Fruit fly (Drosophila melanogaster): ENCODE measurements around the gene AP-2sigma.

The AP-2sigma gene

dm6 chr3R:21296038-21296727 is 26.3 kb upstream of the AP-2sigma start (continued):
- TF ChIP-seq CG34406 (GFP tag; optimal IDR thresholded peaks at IDR 0.05) (peak; percentile 90), CG10669 (GFP tag; optimal IDR thresholded peaks at IDR 0.05) (peak; percentile 95), CG15336 (GFP tag; IDR thresholded peaks at IDR 0.05) (no peak), CG8632 (GFP tag; optimal IDR thresholded peaks at IDR 0.05) (peak; percentile 87), CG9139 (GFP tag; optimal IDR thresholded peaks at IDR 0.05) (peak; percentile 82), spab (GFP tag; optimal IDR thresholded peaks at IDR 0.05) (peak; percentile 87), CG16779 (tag; optimal IDR thresholded peaks at IDR 0.05) (peak; percentile 78), Eip75B (GFP tag; optimal IDR thresholded peaks at IDR 0.05) (peak; percentile 80), esn (GFP tag; optimal IDR thresholded peaks at IDR 0.05) (peak; percentile 90), dac (GFP tag; optimal IDR thresholded peaks at IDR 0.05) (peak; percentile 64), eg (GFP tag; IDR thresholded peaks at IDR 0.05) (no peak), Met (GFP tag; optimal IDR thresholded peaks at IDR 0.05) (peak; percentile 92), CG1621 (tag; optimal IDR thresholded peaks at IDR 0.05) (peak; percentile 85), Gug (GFP tag; IDR thresholded peaks at IDR 0.05) (no peak), Hr4 (GFP tag; optimal IDR thresholded peaks at IDR 0.05) (peak; percentile 91), salr (GFP tag; optimal IDR thresholded peaks at IDR 0.05) (peak; percentile 82 to 84), CG6163 (GFP tag; IDR thresholded peaks at IDR 0.05) (no peak), Eip78C (GFP tag) (peak; percentile 98), CG11902 (GFP tag; optimal IDR thresholded peaks at IDR 0.05) (peak; percentile 74), fkh (GFP tag; optimal IDR thresholded peaks at IDR 0.05) (peak; percentile 94), OdsH (GFP tag; optimal IDR thresholded peaks at IDR 0.05) (peak; percentile 90), CG3032 (tag; optimal IDR thresholded peaks at IDR 0.05) (peak; percentile 91), svp (GFP tag) (peak; percentile 96), CG7368 (GFP tag; optimal IDR thresholded peaks at IDR 0.05) (peak; percentile 80), topi (GFP tag; optimal IDR thresholded peaks at IDR 0.05) (peak; percentile 90), CG11294 (GFP tag; IDR thresholded peaks at IDR 0.05) (no peak), CG4318 (GFP tag; optimal IDR thresholded peaks at IDR 0.05) (peak; percentile 83), Sox15 (GFP tag; optimal IDR thresholded peaks at IDR 0.05) (peak; percentile 79), cyc (GFP tag; optimal IDR thresholded peaks at IDR 0.05) (peak; percentile 75), CG31627 (GFP tag; optimal IDR thresholded peaks at IDR 0.05) (peak; percentile 90), net (GFP tag; optimal IDR thresholded peaks at IDR 0.05) (peak; percentile 91), pdm3 (GFP tag; optimal IDR thresholded peaks at IDR 0.05) (peak; percentile 91), CG6854 (GFP tag; optimal IDR thresholded peaks at IDR 0.05) (peak; percentile 74), CG6792 (GFP tag; optimal IDR thresholded peaks at IDR 0.05) (peak; percentile 64), Ets96B (tag; optimal IDR thresholded peaks at IDR 0.05) (peak; percentile 95), CG6276 (GFP tag; optimal IDR thresholded peaks at IDR 0.05) (peak; percentile 93), CG3919 (GFP tag; optimal IDR thresholded peaks at IDR 0.05) (peak; percentile 86), Sox102F (GFP tag; optimal IDR thresholded peaks at IDR 0.05) (peak; percentile 94)

DNA sequence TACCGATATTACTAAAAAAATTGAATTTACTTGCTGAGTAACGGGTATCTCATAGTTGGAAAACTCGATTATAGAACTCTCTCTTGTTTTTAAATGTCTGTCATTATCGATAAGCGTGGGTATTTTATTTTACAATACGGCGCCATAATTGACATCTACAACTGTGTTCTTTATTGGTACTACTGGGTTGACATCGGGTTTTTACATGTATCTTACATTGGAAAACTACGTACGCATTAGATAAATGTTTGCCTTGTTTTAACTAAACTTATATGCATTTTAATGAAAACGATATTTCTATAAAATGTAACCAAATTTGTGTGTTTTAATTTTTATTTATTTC is 25.8 kb upstream of the AP-2sigma start:
- no peak for TF ChIP-seq Hr4 (GFP tag; optimal IDR thresholded peaks at IDR 0.05)
- TF ChIP-seq Met (GFP tag; optimal IDR thresholded peaks at IDR 0.05) = no peak
- TF ChIP-seq fd85E (GFP tag; optimal IDR thresholded peaks at IDR 0.05) = no peak
- TF ChIP-seq Lpt (GFP tag; optimal IDR thresholded peaks at IDR 0.05) = no peak
- TF ChIP-seq CG6276 (GFP tag; optimal IDR thresholded peaks at IDR 0.05) = no peak
- no peak for TF ChIP-seq CG11902 (GFP tag; optimal IDR thresholded peaks at IDR 0.05)
- TF ChIP-seq CG4318 (GFP tag; optimal IDR thresholded peaks at IDR 0.05) = no peak
- no peak for TF ChIP-seq salr (GFP tag; optimal IDR thresholded peaks at IDR 0.05)
- no peak for TF ChIP-seq vri (GFP tag; optimal IDR thresholded peaks at IDR 0.05)
- no peak for TF ChIP-seq CG31627 (GFP tag; optimal IDR thresholded peaks at IDR 0.05)
